Worm (Caenorhabditis elegans): ENCODE data around the gene nhr-222.
"Not testable (repeated sequence)": the region's sequence is repeated elsewhere in the genome, so short reads cannot be mapped to it uniquely, and the experiment has no call there.

nhr-222 gene

ce11 chrV:3581034-3581433 lies 37.8 kb upstream of the nhr-222 start:
- TF ChIP-seq nhr-129 (tag; optimal IDR thresholded peaks at IDR 0.05), result peak; percentile 11
- TF ChIP-seq sma-3 (GFP tag; optimal IDR thresholded peaks at IDR 0.05), result no peak
- TF ChIP-seq zag-1 (tag; optimal IDR thresholded peaks at IDR 0.05), result no peak
- TF ChIP-seq nhr-237 (tag; optimal IDR thresholded peaks at IDR 0.05), result no peak

DNA sequence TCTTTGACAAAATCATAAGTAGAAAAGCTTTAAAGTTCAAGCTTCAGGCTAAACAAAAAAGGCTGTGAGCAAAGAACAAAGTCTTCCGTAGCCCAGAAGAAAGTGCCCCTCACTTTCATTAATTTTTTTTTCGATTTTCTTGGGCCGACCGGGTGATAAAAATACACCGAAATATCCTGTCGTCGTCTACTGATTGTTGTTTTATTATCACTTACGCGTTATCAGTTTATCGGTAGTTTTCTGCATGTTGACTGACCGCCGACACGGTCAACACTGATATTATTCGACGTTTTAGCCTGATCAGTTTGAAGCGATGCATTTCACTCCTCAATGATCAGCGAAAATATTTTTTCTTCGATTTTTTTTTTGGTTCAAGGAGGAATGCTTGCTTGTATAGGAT lies 37.1 kb upstream of the nhr-222 start:
- TF ChIP-seq mab-5 (tag; optimal IDR thresholded peaks at IDR 0.05) (no peak), fos-1 (tag; optimal IDR thresholded peaks at IDR 0.05) (peak; percentile 51)

DNA sequence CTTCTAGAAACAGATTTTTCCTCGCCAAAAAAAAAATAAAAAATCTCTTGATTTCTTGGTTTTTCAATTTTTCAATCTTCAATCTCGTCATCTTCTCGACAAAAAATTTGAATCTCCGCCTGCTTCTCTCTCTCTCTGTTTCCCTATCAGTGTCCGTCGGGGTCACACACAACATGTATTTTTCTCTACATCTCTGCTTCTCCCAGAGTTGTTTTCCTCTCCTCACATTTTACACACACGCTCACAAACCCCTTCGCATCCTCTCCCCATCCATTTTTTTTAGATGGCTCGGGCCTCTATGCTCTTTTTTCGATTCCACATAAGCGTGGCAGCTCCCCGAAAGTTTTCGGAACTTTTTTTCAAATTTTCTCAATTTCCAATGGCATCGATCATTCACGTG lies 36.6 kb upstream of the nhr-222 start:
- TF ChIP-seq Y55F3AM.14 (GFP tag; optimal IDR thresholded peaks at IDR 0.05) (no peak), elt-1 (tag; optimal IDR thresholded peaks at IDR 0.05) (no peak), C34F6.9 (tag; optimal IDR thresholded peaks at IDR 0.05) (peak; percentile 45), unc-55 (GFP tag; optimal IDR thresholded peaks at IDR 0.05) (peak; percentile 55), elt-3 (tag; optimal IDR thresholded peaks at IDR 0.05) (no peak), blmp-1 (tag; optimal IDR thresholded peaks at IDR 0.05; ENCODE audit: insufficient read depth) (no peak), sma-3 (GFP tag; optimal IDR thresholded peaks at IDR 0.05) (peak; percentile 9), nhr-21 (tag; optimal IDR thresholded peaks at IDR 0.05) (no peak), unc-39 (tag; optimal IDR thresholded peaks at IDR 0.05) (no peak), nhr-129 (tag; optimal IDR thresholded peaks at IDR 0.05) (peak; percentile 75), fos-1 (tag; optimal IDR thresholded peaks at IDR 0.05) (peak; percentile 64), sma-9 (GFP tag; optimal IDR thresholded peaks at IDR 0.05) (peak; percentile 75), sma-9 (tag; optimal IDR thresholded peaks at IDR 0.05) (no peak), nhr-11 (tag; optimal IDR thresholded peaks at IDR 0.05) (no peak), snpc-4 (tag; optimal IDR thresholded peaks at IDR 0.05) (peak; percentile 42), ama-1 (optimal IDR thresholded peaks at IDR 0.05) (peak; percentile 57), crh-2 (tag; optimal IDR thresholded peaks at IDR 0.05) (peak; percentile 49), gmeb-1 (tag; optimal IDR thresholded peaks at IDR 0.05) (peak; percentile 51), lin-13 (GFP tag; optimal IDR thresholded peaks at IDR 0.05) (peak; percentile 44), F13H6.1 (tag; optimal IDR thresholded peaks at IDR 0.05) (peak; percentile 44), lsy-2 (tag; optimal IDR thresholded peaks at IDR 0.05) (peak in 1 of 2 experiments; percentile 61)

ce11 chrV:3579248-3579647 lies 36.0 kb upstream of the nhr-222 start:
- TF ChIP-seq nhr-129 (tag; optimal IDR thresholded peaks at IDR 0.05), result peak; percentile 67
- peak; percentile 40 for TF ChIP-seq C34F6.9 (tag; optimal IDR thresholded peaks at IDR 0.05)
- peak; percentile 14 for TF ChIP-seq lin-11 (tag; optimal IDR thresholded peaks at IDR 0.05)
- TF ChIP-seq elt-3 (tag; optimal IDR thresholded peaks at IDR 0.05), result no peak

ce11 chrV:3578813-3579212 lies 35.6 kb upstream of the nhr-222 start, which contains the start of gene pygl-1:
Gene pygl-1, plus strand, starts transcription at chrV:3579023.
- TF ChIP-seq C34F6.9 (tag; optimal IDR thresholded peaks at IDR 0.05) (no peak), unc-62 (GFP tag; optimal IDR thresholded peaks at IDR 0.05) (no peak), mdl-1 (tag; optimal IDR thresholded peaks at IDR 0.05) (no peak), ceh-82 (tag; optimal IDR thresholded peaks at IDR 0.05) (no peak), unc-39 (tag; optimal IDR thresholded peaks at IDR 0.05) (no peak), lsy-2 (tag; optimal IDR thresholded peaks at IDR 0.05) (peak in 1 of 2 experiments; percentile 81), lin-13 (GFP tag; optimal IDR thresholded peaks at IDR 0.05) (no peak), nhr-12 (tag; optimal IDR thresholded peaks at IDR 0.05) (no peak), zag-1 (tag; optimal IDR thresholded peaks at IDR 0.05) (no peak)

- no peak for TF ChIP-seq ama-1 (optimal IDR thresholded peaks at IDR 0.05)
Observed at ce11 chrV:3575759-3576158, 32.5 kb upstream of the nhr-222 start, which contains the start of gene grl-27. Gene grl-27, minus strand, starts transcription at chrV:3575859.

DNA sequence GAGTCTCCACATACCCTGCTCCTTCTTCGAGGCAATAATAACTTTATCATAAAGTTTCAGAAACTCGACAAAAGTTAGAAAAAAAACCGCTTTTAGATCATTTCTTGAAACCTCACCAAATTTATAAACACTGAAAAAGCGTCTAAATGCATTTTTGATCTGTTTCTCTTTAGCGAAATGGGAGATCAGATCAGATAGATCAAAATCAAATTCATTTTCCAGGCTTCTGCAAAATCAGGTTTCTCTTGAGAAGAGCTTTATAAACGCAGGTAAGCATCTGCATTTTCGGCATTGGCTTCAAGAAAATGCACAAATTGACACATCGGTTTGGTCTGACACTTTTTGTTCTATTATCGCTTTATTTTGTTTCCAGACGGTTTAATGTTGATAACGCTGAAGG lies 29.2 kb upstream of the nhr-222 start, which contains the start of gene F40C5.1:
Gene F40C5.1 (plus strand): TSS at position 301 of the 400 bp plus-strand sequence.
- TF ChIP-seq fos-1, ZK546.5, unc-39 (tag; optimal IDR thresholded peaks at IDR 0.05): not testable (repeated sequence)

Measured in whole organism, L2 larva.